Worm (Caenorhabditis elegans) whole organism, L4 larva: ENCODE results near the gene C34C12.8.

Experiments
- F44E2.7 ChIP-seq: fragments of 200-800 bp; sonication (Bioruptor generic); IDR thresholded peaks from 2 replicates; pipeline ENCODE4 v2.1.2; 2022; ENCODE audit warnings: missing genetic modification characterization, missing compliant biosample characterization
- T20F7.1 ChIP-seq: fragments of 200-800 bp; sonication (Bioruptor generic); optimal IDR thresholded peaks from 2 replicates; lab custom pipeline; 2018; ENCODE audit warnings: mild to moderate bottlenecking, missing genetic modification characterization, missing compliant biosample characterization
- aha-1 ChIP-seq: fragments of 150-350 bp; peaks from one replicate; lab custom pipeline; 2014; ENCODE audit warnings: missing biosample characterization, missing genetic modification characterization
- attf-4 ChIP-seq: sonication (generic microtip); optimal IDR thresholded peaks from 3 replicates; lab custom pipeline; 2017; ENCODE audit warnings: missing biosample characterization, missing genetic modification characterization
- ceh-20 ChIP-seq: fragments of 200-800 bp; sonication (Bioruptor generic); IDR thresholded peaks from 2 replicates; pipeline ENCODE4 v1.3.6; 2022; ENCODE audit warnings: missing genetic modification reagents, missing genetic modification characterization, missing compliant biosample characterization
- ceh-32 ChIP-seq: sonication (generic microtip); optimal IDR thresholded peaks from 2 replicates; lab custom pipeline; 2016; ENCODE audit warnings: mild to moderate bottlenecking, missing genetic modification characterization, missing compliant biosample characterization; ENCODE audit not compliant: poor library complexity
- ceh-62 ChIP-seq: sonication (generic microtip); optimal IDR thresholded peaks from 2 replicates; lab custom pipeline; 2017; ENCODE audit warnings: missing biosample characterization, missing genetic modification characterization
- ces-1 ChIP-seq: fragments of 150-350 bp; sonication (generic microtip); optimal IDR thresholded peaks from 4 replicates; lab custom pipeline; 2014; ENCODE audit warnings: missing biosample characterization, missing genetic modification reagents, missing genetic modification characterization
- cey-2 ChIP-seq: sonication (generic microtip); optimal IDR thresholded peaks from 3 replicates; lab custom pipeline; 2017; ENCODE audit warnings: missing genetic modification characterization, mild to moderate bottlenecking, missing compliant biosample characterization, antibody characterized with exemption, borderline replicate concordance; ENCODE audit not compliant: insufficient read depth
- daf-16 ChIP-seq, 3 experiments: sonication (generic microtip); optimal IDR thresholded peaks; 2 replicates each; lab custom pipeline; 2016 to 2017; ENCODE audit warnings: missing genetic modification characterization in 3 of 3, missing genetic modification reagents in 3 of 3, mild to moderate bottlenecking in 2 of 3, missing compliant biosample characterization in 2 of 3, missing biosample characterization in 1 of 3, moderate library complexity in 1 of 3
- daf-8 ChIP-seq: fragments of 200-800 bp; sonication (Bioruptor generic); IDR thresholded peaks from 2 replicates; pipeline ENCODE4 v1.3.6; 2022; ENCODE audit warnings: missing genetic modification characterization, missing compliant biosample characterization
- dmd-9 ChIP-seq: fragments of 200-800 bp; sonication (Bioruptor generic); IDR thresholded peaks from 2 replicates; pipeline ENCODE4 v1.3.6; 2022; ENCODE audit warnings: missing genetic modification reagents, missing genetic modification characterization, missing compliant biosample characterization
- dpl-1 ChIP-seq: fragments of 150-350 bp; optimal IDR thresholded peaks from 2 replicates; lab custom pipeline; 2014; ENCODE audit warnings: missing biosample characterization, missing genetic modification reagents, missing genetic modification characterization
- dve-1 ChIP-seq: sonication (generic microtip); optimal IDR thresholded peaks from 2 replicates; lab custom pipeline; 2017; ENCODE audit warnings: antibody characterized with exemption, mild to moderate bottlenecking, missing genetic modification characterization, missing compliant biosample characterization; ENCODE audit not compliant: insufficient read depth
- egl-27 ChIP-seq: sonication (generic microtip); optimal IDR thresholded peaks from 3 replicates; lab custom pipeline; 2017; ENCODE audit warnings: missing biosample characterization, missing genetic modification reagents, missing genetic modification characterization
- fos-1 ChIP-seq: fragments of 150-350 bp; optimal IDR thresholded peaks from 2 replicates; lab custom pipeline; 2014; ENCODE audit warnings: missing biosample characterization, missing genetic modification characterization
- hlh-30 ChIP-seq: sonication (generic microtip); optimal IDR thresholded peaks from 2 replicates; lab custom pipeline; 2017; ENCODE audit warnings: antibody characterized with exemption, mild to moderate bottlenecking, missing genetic modification characterization, missing compliant biosample characterization; ENCODE audit not compliant: insufficient read depth
- hmg-1.1 ChIP-seq: fragments of 200-800 bp; sonication (Bioruptor generic); IDR thresholded peaks from 2 replicates; pipeline ENCODE4 v1.3.6; 2022; ENCODE audit warnings: missing genetic modification reagents, missing genetic modification characterization, missing compliant biosample characterization
- lim-7 ChIP-seq: fragments of 200-800 bp; sonication (Bioruptor generic); IDR thresholded peaks from 2 replicates; pipeline ENCODE4 v1.3.6; 2022; ENCODE audit warnings: missing genetic modification characterization, missing compliant biosample characterization
- lin-13 ChIP-seq: fragments of 150-350 bp; optimal IDR thresholded peaks from 2 replicates; lab custom pipeline; 2014; ENCODE audit warnings: missing biosample characterization, missing genetic modification reagents, missing genetic modification characterization
- lin-38 ChIP-seq: fragments of 200-800 bp; sonication (Bioruptor generic); IDR thresholded peaks from 2 replicates; pipeline ENCODE4 v1.3.6; 2022; ENCODE audit warnings: missing genetic modification reagents, missing genetic modification characterization, missing compliant biosample characterization
- mes-2 ChIP-seq: sonication (generic microtip); optimal IDR thresholded peaks from 2 replicates; lab custom pipeline; 2016; ENCODE audit warnings: missing genotype, mild to moderate bottlenecking, missing genetic modification characterization, missing compliant biosample characterization; ENCODE audit not compliant: poor library complexity, severe bottlenecking
- mxl-3 ChIP-seq: fragments of 200-800 bp; sonication (Bioruptor generic); optimal IDR thresholded peaks from 2 replicates; lab custom pipeline; 2018; ENCODE audit warnings: mild to moderate bottlenecking, missing genetic modification characterization, missing compliant biosample characterization
- nhr-10 ChIP-seq: fragments of 150-350 bp; optimal IDR thresholded peaks from 2 replicates; lab custom pipeline; 2014; ENCODE audit warnings: missing biosample characterization, missing genetic modification characterization
- nhr-102 ChIP-seq: sonication (generic microtip); optimal IDR thresholded peaks from 2 replicates; lab custom pipeline; 2016; ENCODE audit warnings: mild to moderate bottlenecking, missing genetic modification characterization, moderate library complexity, missing compliant biosample characterization
- nhr-42 ChIP-seq: fragments of 200-800 bp; sonication (Bioruptor generic); IDR thresholded peaks from 2 replicates; pipeline ENCODE4 v1.3.6; 2022; ENCODE audit warnings: missing genetic modification characterization, missing compliant biosample characterization
- saeg-2 ChIP-seq: fragments of 200-800 bp; sonication (Bioruptor generic); IDR thresholded peaks from 2 replicates; pipeline ENCODE4 v1.3.6; 2022; ENCODE audit warnings: missing genetic modification reagents, missing genetic modification characterization, missing compliant biosample characterization
- set-16 ChIP-seq: fragments of 200-800 bp; sonication (Bioruptor generic); IDR thresholded peaks from 2 replicates; pipeline ENCODE4 v1.3.6; 2022; ENCODE audit warnings: missing genetic modification reagents, missing genetic modification characterization, missing compliant biosample characterization
- skn-1 ChIP-seq: fragments of 150-350 bp; optimal IDR thresholded peaks from 2 replicates; lab custom pipeline; 2014; ENCODE audit warnings: missing biosample characterization, missing genetic modification characterization
- snpc-1.2 ChIP-seq: fragments of 200-800 bp; sonication (Bioruptor generic); IDR thresholded peaks from 2 replicates; pipeline ENCODE4 v1.3.6; 2022; ENCODE audit warnings: missing genetic modification reagents, missing genetic modification characterization, missing compliant biosample characterization
- spr-1 ChIP-seq: sonication (generic microtip); optimal IDR thresholded peaks from 2 replicates; lab custom pipeline; 2016; ENCODE audit warnings: mild to moderate bottlenecking, missing genetic modification characterization, missing compliant biosample characterization
- tra-1 ChIP-seq: fragments of 200-800 bp; sonication (Bioruptor generic); IDR thresholded peaks from 2 replicates; pipeline ENCODE4 v1.3.6; 2022; ENCODE audit warnings: missing genetic modification reagents, missing genetic modification characterization, missing compliant biosample characterization
- zag-1 ChIP-seq: fragments of 150-350 bp; optimal IDR thresholded peaks from 2 replicates; lab custom pipeline; 2014; ENCODE audit warnings: missing biosample characterization, missing genetic modification characterization

The C34C12.8 gene

DNA sequence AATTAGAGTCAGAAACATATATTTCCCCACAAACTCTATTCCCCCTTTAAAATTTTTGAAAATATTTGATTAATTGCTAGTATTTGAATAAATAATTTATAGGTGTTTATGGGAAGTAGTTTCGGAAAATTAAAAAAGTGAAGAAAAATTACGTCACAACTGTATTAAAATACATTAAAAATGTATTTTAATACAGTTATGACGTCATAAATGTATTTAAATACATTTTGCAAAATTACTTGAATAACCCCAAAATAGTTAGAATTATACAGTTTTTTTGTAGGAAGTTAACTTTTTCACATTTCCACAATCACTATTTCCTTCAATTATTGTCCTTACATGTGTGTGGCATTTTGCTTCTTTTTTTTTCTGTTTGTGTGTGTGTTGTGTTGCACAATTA lies 46.8 kb upstream of the C34C12.8 start:
- TF ChIP-seq ceh-32 (tag; lab: Kevin White, UChicago) = no peak
- TF ChIP-seq aha-1 (tag; lab: Kevin White, UChicago) = peak; percentile 82
- TF ChIP-seq ceh-62 (tag; lab: Kevin White, UChicago) = no peak
- TF ChIP-seq, all 104 proteins: peak for 1

DNA sequence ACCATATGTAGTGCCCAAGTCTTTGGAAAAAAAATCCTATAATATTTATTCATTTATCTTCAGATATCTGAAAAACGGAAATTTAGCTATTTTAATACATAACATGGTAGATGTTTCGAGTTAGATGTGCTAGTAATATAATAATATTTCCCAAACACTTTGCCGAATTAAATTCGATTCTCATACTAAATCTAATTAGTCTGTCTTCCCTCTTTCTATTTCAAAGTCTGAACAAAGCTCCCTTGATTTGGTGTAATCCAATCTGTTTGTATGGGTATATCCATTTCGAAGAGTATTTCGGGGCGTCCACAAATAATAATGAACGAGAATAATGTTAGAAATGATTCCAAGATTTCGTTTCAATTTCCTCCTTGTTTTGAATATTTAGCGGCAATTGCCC lies 45.8 kb upstream of the C34C12.8 start:
- TF ChIP-seq dpl-1 (GFP tag; lab: Kevin White, UChicago) = no peak
- TF ChIP-seq ces-1 (GFP tag; lab: Kevin White, UChicago) = peak; percentile 19
- no peak for TF ChIP-seq daf-16 (GFP tag; optimal IDR thresholded peaks at IDR 0.05; lab: Kevin White, UChicago)
- TF ChIP-seq daf-16 (tag; optimal IDR thresholded peaks at IDR 0.05; lab: Kevin White, UChicago) = no peak
- TF ChIP-seq skn-1 (tag; lab: Kevin White, UChicago) = no peak

DNA sequence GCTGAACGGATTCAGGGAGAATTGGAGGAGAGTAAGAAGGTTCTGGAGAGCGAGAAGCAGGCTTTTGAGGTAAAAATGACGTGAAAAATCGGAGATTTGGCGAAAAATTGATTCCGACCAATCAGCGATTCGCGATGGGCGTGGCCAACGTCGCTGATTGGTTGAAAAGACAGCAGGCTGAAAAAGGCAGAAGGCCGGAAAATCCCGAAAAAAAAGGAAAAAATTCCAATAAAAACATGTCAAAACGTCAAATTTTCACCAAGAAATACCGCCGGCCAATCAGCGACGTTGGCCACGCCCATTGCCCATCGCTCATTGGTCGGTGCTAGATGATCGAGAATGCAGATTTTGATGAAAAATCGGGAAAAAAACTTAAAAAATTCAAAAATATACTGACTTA lies 42.8 kb upstream of the C34C12.8 start:
- TF ChIP-seq dve-1 (tag; lab: Kevin White, UChicago) (no peak), zag-1 (tag; lab: Kevin White, UChicago) (no peak), lin-38 (GFP tag; lab: Robert Waterston, UW) (no peak), mxl-3 (no peak), hlh-30 (tag; lab: Kevin White, UChicago) (no peak), set-16 (GFP tag; lab: Robert Waterston, UW) (no peak), nhr-10 (no peak), tra-1 (no peak), T20F7.1 (GFP tag; lab: Kevin White, UChicago) (no peak), nhr-102 (tag; lab: Kevin White, UChicago) (no peak), nhr-42 (GFP tag; lab: Robert Waterston, UW) (no peak), F44E2.7 (GFP tag; lab: Robert Waterston, UW) (no peak)

DNA sequence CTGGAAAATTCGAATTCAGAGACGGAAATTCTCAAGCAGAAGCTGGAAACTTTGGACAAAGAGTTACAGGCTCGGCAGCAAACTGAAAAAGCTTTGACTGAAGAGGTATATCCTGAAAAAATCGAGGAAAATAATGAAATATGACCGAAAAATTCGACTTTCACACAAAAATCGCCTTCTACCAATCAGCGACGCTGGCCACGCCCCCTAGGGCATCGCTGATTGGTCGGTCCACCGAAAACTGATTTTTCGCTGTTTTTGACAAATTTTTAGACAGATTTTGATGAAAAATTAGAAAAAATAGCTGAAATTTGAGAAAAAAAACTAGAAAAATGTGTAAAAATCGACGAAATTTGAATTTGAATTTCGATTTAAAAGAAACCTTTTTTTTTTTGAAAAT lies 41.3 kb upstream of the C34C12.8 start:
- no peak for TF ChIP-seq hmg-1.1 (GFP tag; lab: Robert Waterston, UW)
- no peak for TF ChIP-seq cey-2
- no peak for TF ChIP-seq fos-1 (tag; lab: Kevin White, UChicago)
- TF ChIP-seq attf-4 (tag; lab: Kevin White, UChicago) = no peak
- no peak for TF ChIP-seq ceh-20 (GFP tag; lab: Robert Waterston, UW)
- TF ChIP-seq aha-1 (tag; lab: Kevin White, UChicago) = no peak
- TF ChIP-seq tra-1 = no peak
- TF ChIP-seq lim-7 (GFP tag; lab: Robert Waterston, UW) = no peak
- no peak for TF ChIP-seq snpc-1.2
- TF ChIP-seq zag-1 (tag; lab: Kevin White, UChicago) = no peak
- no peak for TF ChIP-seq dmd-9 (GFP tag; lab: Robert Waterston, UW)
- no peak for TF ChIP-seq daf-8 (GFP tag; lab: Robert Waterston, UW)
- no peak for TF ChIP-seq saeg-2 (GFP tag; lab: Robert Waterston, UW)
- TF ChIP-seq spr-1 (tag; lab: Kevin White, UChicago) = no peak

ce11 chrIII:3423924-3424323 lies 36.3 kb upstream of the C34C12.8 start:
- TF ChIP-seq attf-4 (tag; lab: Kevin White, UChicago) (no peak), lim-7 (GFP tag; lab: Robert Waterston, UW) (no peak), egl-27 (no peak), lin-13 (GFP tag; lab: Kevin White, UChicago) (no peak), dve-1 (tag; lab: Kevin White, UChicago) (no peak), mes-2 (tag; lab: Kevin White, UChicago) (peak; percentile 42)
- TF ChIP-seq, all 104 proteins: peak for 1
